Fruit fly (Drosophila melanogaster) whole organism, pupa: Measurements from ENCODE around the gene Trp1.

Source experiments
- CG10348 ChIP-seq: fragments of 200-800 bp; sonication (Bioruptor generic); IDR thresholded peaks from 2 replicates; pipeline ENCODE4 v1.3.6; 2022; ENCODE audit warnings: missing biosample characterization, missing genetic modification characterization
- CG12605 ChIP-seq: fragments of 200-800 bp; sonication (Bioruptor generic); IDR thresholded peaks from 2 replicates; pipeline ENCODE4 v1.3.6; 2022; ENCODE audit warnings: missing biosample characterization, missing genetic modification characterization
- CG13204 ChIP-seq: fragments of 200-800 bp; sonication (Bioruptor generic); optimal IDR thresholded peaks from 2 replicates; lab custom pipeline; 2018; ENCODE audit warnings: missing biosample characterization, mild to moderate bottlenecking, missing genetic modification characterization, moderate library complexity
- CG14655 ChIP-seq: fragments of 200-800 bp; sonication (Bioruptor generic); optimal IDR thresholded peaks from 3 replicates; lab custom pipeline; 2017; ENCODE audit warnings: mild to moderate bottlenecking, missing biosample characterization, missing genetic modification reagents, missing genetic modification characterization
- CG15710 ChIP-seq: fragments of 200-800 bp; sonication (Bioruptor generic); optimal IDR thresholded peaks from 2 replicates; lab custom pipeline; 2018; ENCODE audit warnings: missing biosample characterization, mild to moderate bottlenecking, missing genetic modification characterization, moderate library complexity
- CG17806 ChIP-seq: fragments of 200-800 bp; sonication (Bioruptor generic); optimal IDR thresholded peaks from 2 replicates; lab custom pipeline; 2018; ENCODE audit warnings: missing biosample characterization, mild to moderate bottlenecking, missing genetic modification characterization, moderate library complexity
- CG32121 ChIP-seq: fragments of 200-800 bp; sonication (Bioruptor generic); IDR thresholded peaks from 2 replicates; pipeline ENCODE4 v1.3.6; 2022; ENCODE audit warnings: missing biosample characterization, missing genetic modification characterization
- CG34367 ChIP-seq: fragments of 200-800 bp; sonication (Bioruptor generic); optimal IDR thresholded peaks from 2 replicates; lab custom pipeline; 2018; ENCODE audit warnings: missing biosample characterization, mild to moderate bottlenecking, missing genetic modification characterization
- CG4496 ChIP-seq: fragments of 200-800 bp; sonication (Bioruptor generic); IDR thresholded peaks from 3 replicates; pipeline ENCODE4 v1.3.6; 2022; ENCODE audit warnings: missing biosample characterization, missing genetic modification characterization
- CG8159 ChIP-seq: fragments of 200-800 bp; sonication (Bioruptor generic); optimal IDR thresholded peaks from 3 replicates; lab custom pipeline; 2018; ENCODE audit warnings: missing biosample characterization, mild to moderate bottlenecking, missing genetic modification characterization, moderate library complexity
- CG8301 ChIP-seq: fragments of 200-800 bp; sonication (Bioruptor generic); optimal IDR thresholded peaks from 2 replicates; lab custom pipeline; 2018; ENCODE audit warnings: missing biosample characterization, mild to moderate bottlenecking, missing genetic modification characterization
- CG9948 ChIP-seq: fragments of 200-800 bp; sonication (Bioruptor generic); optimal IDR thresholded peaks from 2 replicates; lab custom pipeline; 2018; ENCODE audit warnings: missing biosample characterization, mild to moderate bottlenecking, missing genetic modification characterization, moderate library complexity
- D1 ChIP-seq: fragments of 200-800 bp; sonication (Bioruptor generic); optimal IDR thresholded peaks from 2 replicates; lab custom pipeline; 2018; ENCODE audit warnings: missing biosample characterization, mild to moderate bottlenecking, missing genetic modification characterization, moderate library complexity
- EcR ChIP-seq: fragments of 200-800 bp; sonication (Bioruptor generic); optimal IDR thresholded peaks from 3 replicates; lab custom pipeline; 2019; ENCODE audit warnings: missing biosample characterization, missing genetic modification characterization, mild to moderate bottlenecking, moderate library complexity, missing genetic modification reagents
- Ets98B ChIP-seq: fragments of 200-800 bp; sonication (Bioruptor generic); IDR thresholded peaks from 2 replicates; pipeline ENCODE4 v1.3.6; 2022; ENCODE audit warnings: missing biosample characterization, missing genetic modification characterization
- Pif1A ChIP-seq: fragments of 200-800 bp; sonication (Bioruptor generic); optimal IDR thresholded peaks from 3 replicates; lab custom pipeline; 2016; ENCODE audit warnings: missing biosample characterization, missing genetic modification characterization
- Pif1B ChIP-seq: fragments of 200-800 bp; sonication (Bioruptor generic); optimal IDR thresholded peaks from 3 replicates; lab custom pipeline; 2016; ENCODE audit warnings: missing biosample characterization, missing genetic modification characterization
- Snoo ChIP-seq: fragments of 200-800 bp; sonication (Bioruptor generic); optimal IDR thresholded peaks from 3 replicates; lab custom pipeline; 2017; ENCODE audit warnings: missing biosample characterization, mild to moderate bottlenecking, missing genetic modification characterization, inconsistent platforms
- fd96Ca ChIP-seq: fragments of 200-800 bp; sonication (Bioruptor generic); IDR thresholded peaks from 3 replicates; pipeline ENCODE4 v1.3.6; 2022; ENCODE audit warnings: missing biosample characterization, missing genetic modification characterization
- gl ChIP-seq: fragments of 200-800 bp; sonication (Bioruptor generic); optimal IDR thresholded peaks from 2 replicates; lab custom pipeline; 2018; ENCODE audit warnings: missing biosample characterization, mild to moderate bottlenecking, missing genetic modification characterization
- rn ChIP-seq: fragments of 200-800 bp; sonication (Bioruptor generic); IDR thresholded peaks from 2 replicates; pipeline ENCODE4 v1.3.6; 2022; ENCODE audit warnings: missing biosample characterization, missing genetic modification characterization

Trp1 gene

DNA sequence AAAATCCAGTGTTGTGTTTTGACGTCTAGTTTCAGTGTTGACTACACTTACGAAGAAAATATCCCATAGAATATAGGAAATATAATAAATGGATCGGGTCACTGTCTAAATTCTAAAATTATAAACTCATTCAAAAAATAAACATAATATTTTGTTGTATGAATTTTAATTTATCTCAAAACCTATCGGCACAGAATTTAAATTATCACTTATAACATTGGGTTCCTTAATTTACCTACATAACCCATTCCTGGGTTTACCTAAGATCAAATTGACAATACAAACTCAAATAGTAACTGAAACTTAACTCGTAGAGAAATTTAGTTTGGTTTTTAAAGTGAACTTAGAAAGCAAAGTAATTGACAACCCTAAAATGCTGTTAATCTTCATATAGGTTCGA is 12.6 kb upstream of the Trp1 start:
- TF ChIP-seq Ets98B (GFP tag; lab: Robert Waterston, UW) (no peak), EcR (GFP tag; lab: Kevin White, UChicago) (no peak), rn (GFP tag; lab: Robert Waterston, UW) (no peak), fd96Ca (GFP tag; lab: Robert Waterston, UW) (no peak), CG8159 (tag; lab: Kevin White, UChicago) (no peak), CG13204 (GFP tag; lab: Kevin White, UChicago) (no peak), Snoo (tag; lab: Kevin White, UChicago) (no peak), gl (tag; lab: Kevin White, UChicago) (no peak), CG4496 (GFP tag; lab: Robert Waterston, UW) (no peak)

DNA sequence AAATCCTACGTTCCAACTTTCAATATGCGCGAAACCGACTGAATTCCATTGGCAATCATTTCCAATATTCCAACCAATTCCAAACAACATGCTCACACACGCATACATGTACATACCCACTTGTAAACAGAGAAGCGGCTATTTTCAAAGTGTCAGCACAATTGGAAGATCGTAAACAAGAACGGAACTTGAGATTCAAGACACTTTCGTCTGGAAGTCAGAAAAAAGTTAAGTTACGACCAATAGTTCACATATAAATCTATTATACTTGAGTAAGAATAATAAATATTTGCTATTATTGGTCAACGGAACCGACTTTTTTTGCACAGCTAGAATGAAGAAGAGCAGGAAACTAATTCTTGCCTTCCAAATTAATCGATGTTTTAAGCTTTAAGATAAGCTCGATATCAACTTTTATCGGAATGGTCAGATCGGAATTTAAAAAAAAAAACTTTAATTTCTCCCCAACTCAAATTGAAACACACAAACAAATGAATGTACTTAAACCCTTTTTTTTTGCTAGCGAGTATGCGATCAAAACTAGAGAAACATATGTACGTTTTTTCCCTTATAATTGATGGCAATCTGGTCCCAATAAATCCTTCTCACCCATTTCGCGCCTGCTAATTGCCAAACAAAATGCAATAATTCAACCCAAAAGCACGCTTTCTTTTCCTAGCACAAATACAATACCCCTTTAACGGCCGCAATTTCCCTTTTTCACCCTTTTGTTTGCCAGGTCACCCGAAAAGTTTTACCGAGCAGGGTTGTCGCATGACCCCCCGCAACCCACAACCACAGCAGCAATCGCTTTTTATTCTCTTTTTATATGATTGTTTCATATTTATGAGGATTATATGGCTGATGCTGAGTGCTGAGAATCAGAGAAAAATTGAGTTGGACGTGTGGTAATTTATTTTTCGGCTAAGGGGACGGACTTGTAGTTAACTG is 6.5 kb upstream of the Trp1 start, which contains the start of the genes CG31875 and SoYb:
TSS of gene CG31875 (minus strand) at position 329 of the 951 bp plus-strand sequence.
TSS of gene SoYb (minus strand) at position 329 of the 951 bp plus-strand sequence.
- TF ChIP-seq CG13204 (GFP tag; lab: Kevin White, UChicago) (no peak), CG17806 (tag; lab: Kevin White, UChicago) (no peak), CG8159 (tag; lab: Kevin White, UChicago) (no peak), D1 (tag; lab: Kevin White, UChicago) (no peak), CG34367 (tag; lab: Kevin White, UChicago) (no peak), EcR (GFP tag; lab: Kevin White, UChicago) (no peak), CG32121 (GFP tag; lab: Robert Waterston, UW) (no peak), CG10348 (no peak), CG15710 (tag; lab: Kevin White, UChicago) (no peak), rn (GFP tag; lab: Robert Waterston, UW) (no peak), CG12605 (GFP tag; lab: Robert Waterston, UW) (no peak), Ets98B (GFP tag; lab: Robert Waterston, UW) (no peak), CG9948 (tag; lab: Kevin White, UChicago) (no peak), CG4496 (GFP tag; lab: Robert Waterston, UW) (no peak)

dm6 chr2L:10003593-10003992 is 5.6 kb upstream of the Trp1 start, which contains the start of gene Ndf:
TSS of gene Ndf (plus strand) at chr2L:10003832.
- TF ChIP-seq D1 (tag; lab: Kevin White, UChicago) (peak; percentile 37), CG14655 (GFP tag; lab: Kevin White, UChicago) (peak; percentile 42), EcR (GFP tag; lab: Kevin White, UChicago) (no peak), CG15710 (tag; lab: Kevin White, UChicago) (peak; percentile 38), CG13204 (GFP tag; lab: Kevin White, UChicago) (no peak), CG32121 (GFP tag; lab: Robert Waterston, UW) (no peak), CG34367 (tag; lab: Kevin White, UChicago) (peak; percentile 11), CG8301 (tag; lab: Kevin White, UChicago) (no peak), Pif1B (GFP tag; lab: Kevin White, UChicago) (peak; percentile 2), CG4496 (GFP tag; lab: Robert Waterston, UW) (peak; percentile 88), CG8159 (tag; lab: Kevin White, UChicago) (peak; percentile 30), CG9948 (tag; lab: Kevin White, UChicago) (no peak), CG17806 (tag; lab: Kevin White, UChicago) (peak; percentile 32), CG12605 (GFP tag; lab: Robert Waterston, UW) (peak; percentile 33), Snoo (tag; lab: Kevin White, UChicago) (peak; percentile 45), Pif1A (GFP tag; lab: Kevin White, UChicago) (peak; percentile 42), fd96Ca (GFP tag; lab: Robert Waterston, UW) (peak; percentile 61; the same call in 1 of the 3 replicates)

- TF ChIP-seq CG4496 (GFP tag; lab: Robert Waterston, UW) (peak; percentile 10; the same call in 1 of the 3 replicates), Ets98B (GFP tag; lab: Robert Waterston, UW) (0 out of 2 replicates have a peak, but pooled peaks have one; percentile 12), CG8301 (tag; lab: Kevin White, UChicago) (no peak), CG13204 (GFP tag; lab: Kevin White, UChicago) (peak; percentile 13), Pif1A (GFP tag; lab: Kevin White, UChicago) (peak; percentile 3)
Measured at dm6 chr2L:10004574-10004973, 4.6 kb upstream of the Trp1 start.

DNA sequence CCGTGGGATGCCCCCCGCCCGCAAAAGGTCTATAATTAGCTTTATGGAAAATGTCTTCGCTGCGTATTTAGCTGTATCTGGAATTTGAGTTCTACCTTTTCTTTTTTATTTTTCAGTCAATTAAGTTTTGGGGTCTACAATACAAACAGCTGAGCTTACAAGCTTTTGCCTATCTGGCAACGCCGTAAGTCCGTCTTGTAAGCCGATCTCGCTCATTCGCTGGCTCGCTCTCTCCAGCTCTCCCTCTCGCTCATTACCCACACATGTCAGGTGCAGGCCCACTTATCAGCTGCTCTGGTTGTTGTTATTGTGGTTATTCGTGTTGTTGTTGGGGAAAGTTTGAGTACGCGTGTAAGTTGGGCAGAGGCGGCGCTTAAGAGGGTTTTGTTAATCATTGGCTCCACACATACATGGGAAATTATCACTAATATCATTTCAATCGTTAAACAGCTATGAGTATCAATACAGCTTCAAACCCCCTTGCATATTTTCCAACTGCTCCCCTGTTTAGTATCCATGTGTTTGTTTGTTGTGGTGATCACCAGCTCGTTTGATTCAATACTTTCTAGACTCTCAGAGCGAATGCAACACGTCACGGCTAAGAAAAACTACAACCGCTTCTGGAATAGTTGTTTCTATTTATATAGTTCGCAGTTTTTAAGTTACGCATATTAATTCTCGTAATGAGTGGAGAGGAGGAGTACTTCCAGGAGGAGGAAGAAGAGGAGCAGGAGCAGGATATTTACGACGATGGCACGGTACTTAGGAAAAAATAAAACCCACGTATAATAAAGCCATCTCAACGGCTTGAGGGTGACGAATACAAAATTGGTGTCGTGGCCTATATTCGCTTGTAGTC is 848 bp downstream of the Trp1 start:
- peak; percentile 100 for TF ChIP-seq Pif1A (GFP tag; lab: Kevin White, UChicago)
- peak; percentile 99 for TF ChIP-seq CG8159 (tag; lab: Kevin White, UChicago)
- TF ChIP-seq CG15710 (tag; lab: Kevin White, UChicago), result peak; percentile 99
- TF ChIP-seq Snoo (tag; lab: Kevin White, UChicago), result peak; percentile 99
- no peak for TF ChIP-seq EcR (GFP tag; lab: Kevin White, UChicago)
- peak; percentile 99 for TF ChIP-seq Pif1B (GFP tag; lab: Kevin White, UChicago)
- peak; percentile 100 for TF ChIP-seq fd96Ca (GFP tag; lab: Robert Waterston, UW)
- peak; percentile 98 for TF ChIP-seq CG10348
- TF ChIP-seq CG12605 (GFP tag; lab: Robert Waterston, UW), result peak; percentile 99
- TF ChIP-seq CG14655 (GFP tag; lab: Kevin White, UChicago), result peak; percentile 99
- TF ChIP-seq CG17806 (tag; lab: Kevin White, UChicago), result peak; percentile 99
- TF ChIP-seq CG32121 (GFP tag; lab: Robert Waterston, UW), result peak; percentile 99
- peak; percentile 99 for TF ChIP-seq CG4496 (GFP tag; lab: Robert Waterston, UW)
- TF ChIP-seq CG13204 (GFP tag; lab: Kevin White, UChicago), result peak; percentile 97
- peak; percentile 99 for TF ChIP-seq rn (GFP tag; lab: Robert Waterston, UW)
- peak; percentile 99 for TF ChIP-seq gl (tag; lab: Kevin White, UChicago)
- peak; percentile 99 for TF ChIP-seq CG34367 (tag; lab: Kevin White, UChicago)
- TF ChIP-seq CG8301 (tag; lab: Kevin White, UChicago), result peak; percentile 99
- TF ChIP-seq Ets98B (GFP tag; lab: Robert Waterston, UW), result peak; percentile 99
- peak; percentile 92 for TF ChIP-seq D1 (tag; lab: Kevin White, UChicago)
- TF ChIP-seq CG9948 (tag; lab: Kevin White, UChicago), result peak; percentile 99
